ENCODE assay signal across 7 worm cellular contexts in the genomic region with DNA sequence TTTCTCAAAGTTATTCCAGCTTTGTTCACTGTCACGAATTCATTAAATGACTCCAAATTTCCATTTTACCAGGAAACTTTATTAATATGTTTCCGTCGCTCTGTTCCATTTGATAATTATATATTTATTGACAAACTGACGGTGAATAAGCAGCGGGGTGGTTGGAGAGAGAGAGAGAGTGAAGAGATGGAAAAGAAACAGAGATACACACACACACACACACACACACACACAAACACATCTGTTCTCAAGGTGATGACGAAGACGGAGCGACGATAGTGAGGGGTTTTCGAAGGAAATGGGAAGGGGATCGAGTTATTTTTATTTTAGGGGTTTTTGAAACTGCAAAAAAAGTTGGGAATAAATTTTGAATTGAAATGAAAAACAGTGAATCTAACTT.
TF ChIP-seq lines count a peak whose summit lies in the region.

No protein-coding gene starts in this region.

TF ChIP-seq in whole organism, L1 larva, 84 proteins besides CTCF, POLR2A, EP300 and RAD21 (continues in another document):
- TF ChIP-seq nhr-85 (tag; lab: Kevin White, UChicago) (peak; percentile 64), mep-1 (tag; optimal IDR thresholded peaks at IDR 0.05; lab: Kevin White, UChicago) (peak; percentile 9), lin-35 (GFP tag; optimal IDR thresholded peaks at IDR 0.05; lab: Kevin White, UChicago) (no peak), grh-1 (GFP tag; IDR thresholded peaks at IDR 0.05; lab: Robert Waterston, UW) (no peak), nhr-20 (tag; optimal IDR thresholded peaks at IDR 0.05; lab: Kevin White, UChicago) (peak; percentile 17), vab-15 (tag; optimal IDR thresholded peaks at IDR 0.05; lab: Kevin White, UChicago) (no peak), nhr-90 (tag; optimal IDR thresholded peaks at IDR 0.05; lab: Kevin White, UChicago; ENCODE audit: poor library complexity) (peak; percentile 1), dpl-1 (GFP tag; optimal IDR thresholded peaks at IDR 0.05; lab: Kevin White, UChicago) (no peak), blmp-1 (tag; optimal IDR thresholded peaks at IDR 0.05; lab: Kevin White, UChicago) (peak; percentile 24), hlh-4 (tag; optimal IDR thresholded peaks at IDR 0.05; lab: Kevin White, UChicago) (no peak), dsc-1 (tag; optimal IDR thresholded peaks at IDR 0.05; lab: Kevin White, UChicago) (no peak), nhr-76 (tag; optimal IDR thresholded peaks at IDR 0.05; lab: Kevin White, UChicago) (no peak), fkh-8 (tag; optimal IDR thresholded peaks at IDR 0.05; lab: Kevin White, UChicago) (no peak)

TF ChIP-seq in whole organism, L2 larva, 48 proteins besides CTCF, POLR2A, EP300 and RAD21:
- TF ChIP-seq crh-2 (tag; optimal IDR thresholded peaks at IDR 0.05; lab: Kevin White, UChicago) (no peak), fos-1 (tag; optimal IDR thresholded peaks at IDR 0.05; lab: Kevin White, UChicago) (peak; percentile 33), lsy-2 (tag; optimal IDR thresholded peaks at IDR 0.05; lab: Kevin White, UChicago) (peak in 1 of 2 experiments; percentile 60), unc-55 (GFP tag; optimal IDR thresholded peaks at IDR 0.05; lab: Kevin White, UChicago) (peak; percentile 52), lin-13 (GFP tag; optimal IDR thresholded peaks at IDR 0.05; lab: Kevin White, UChicago) (no peak), C34F6.9 (tag; optimal IDR thresholded peaks at IDR 0.05; lab: Kevin White, UChicago) (peak; percentile 7)

TF ChIP-seq in whole organism, L3 larva, 47 proteins besides CTCF, POLR2A, EP300 and RAD21:
- no peak for TF ChIP-seq unc-39 (tag; optimal IDR thresholded peaks at IDR 0.05; lab: Kevin White, UChicago)
- TF ChIP-seq nhr-25 (tag; optimal IDR thresholded peaks at IDR 0.05; lab: Kevin White, UChicago) = peak; percentile 11
- TF ChIP-seq pqm-1 (tag; optimal IDR thresholded peaks at IDR 0.05; lab: Kevin White, UChicago) = peak; percentile 30
- peak; percentile 70 for TF ChIP-seq nfya-1 (tag; optimal IDR thresholded peaks at IDR 0.05; lab: Kevin White, UChicago; ENCODE audit: insufficient read depth)
- peak; percentile 81 for TF ChIP-seq pha-4 (tag; optimal IDR thresholded peaks at IDR 0.05; lab: Kevin White, UChicago)
- peak; percentile 11 for TF ChIP-seq jun-1 (tag; optimal IDR thresholded peaks at IDR 0.05; lab: Kevin White, UChicago)
- no peak for TF ChIP-seq sea-2 (GFP tag; optimal IDR thresholded peaks at IDR 0.05; lab: Kevin White, UChicago)
- no peak for TF ChIP-seq nhr-12 (tag; optimal IDR thresholded peaks at IDR 0.05; lab: Kevin White, UChicago)
- no peak for TF ChIP-seq mdl-1 (tag; optimal IDR thresholded peaks at IDR 0.05; lab: Kevin White, UChicago)
- peak; percentile 64 for TF ChIP-seq hmg-11 (tag; optimal IDR thresholded peaks at IDR 0.05; lab: Kevin White, UChicago)

TF ChIP-seq in whole organism, L4 larva, 104 proteins besides CTCF, POLR2A, EP300 and RAD21 (continues in another document):
- TF ChIP-seq mdl-1 (tag; optimal IDR thresholded peaks at IDR 0.05; lab: Kevin White, UChicago) = no peak
- TF ChIP-seq nhr-77 (tag; optimal IDR thresholded peaks at IDR 0.05; lab: Kevin White, UChicago) = no peak
- peak; percentile 55 for TF ChIP-seq nhr-6 (tag; optimal IDR thresholded peaks at IDR 0.05; lab: Kevin White, UChicago)
- TF ChIP-seq nhr-25 (tag; optimal IDR thresholded peaks at IDR 0.05; lab: Kevin White, UChicago; ENCODE audit: borderline replicate concordance, insufficient read depth) = no peak
- TF ChIP-seq lin-1 (GFP tag; IDR thresholded peaks at IDR 0.05; lab: Robert Waterston, UW) = no peak
- TF ChIP-seq unc-130 (GFP tag; optimal IDR thresholded peaks at IDR 0.05; lab: Kevin White, UChicago) = no peak
- no peak for TF ChIP-seq daf-8 (GFP tag; IDR thresholded peaks at IDR 0.05; lab: Robert Waterston, UW)
- TF ChIP-seq dve-1 (tag; optimal IDR thresholded peaks at IDR 0.05; lab: Kevin White, UChicago; ENCODE audit: insufficient read depth) = peak; percentile 37
- no peak for TF ChIP-seq daf-16 (GFP tag; optimal IDR thresholded peaks at IDR 0.05; lab: Kevin White, UChicago)
- peak; percentile 43 for TF ChIP-seq daf-16 (tag; optimal IDR thresholded peaks at IDR 0.05; lab: Kevin White, UChicago)
- TF ChIP-seq mep-1 (tag; optimal IDR thresholded peaks at IDR 0.05; lab: Kevin White, UChicago) = peak; percentile 17
- TF ChIP-seq lin-39 (tag; optimal IDR thresholded peaks at IDR 0.05; lab: Kevin White, UChicago) = no peak
- no peak for TF ChIP-seq ZK546.5 (tag; optimal IDR thresholded peaks at IDR 0.05; lab: Kevin White, UChicago)
- no peak for TF ChIP-seq nhr-76 (tag; optimal IDR thresholded peaks at IDR 0.05; lab: Kevin White, UChicago)
- no peak for TF ChIP-seq snpc-1.2 (GFP tag; IDR thresholded peaks at IDR 0.05; lab: Robert Waterston, UW)

TF ChIP-seq in whole organism, late embryonic, 69 proteins besides CTCF, POLR2A, EP300 and RAD21 (continues in another document):
- TF ChIP-seq mec-3 (tag; optimal IDR thresholded peaks at IDR 0.05; lab: Kevin White, UChicago; ENCODE audit: borderline replicate concordance) = no peak
- no peak for TF ChIP-seq unc-3 (GFP tag; conservative IDR thresholded peaks at IDR 0.05; lab: Robert Waterston, UW)
- TF ChIP-seq unc-3 (tag; optimal IDR thresholded peaks at IDR 0.05; lab: Kevin White, UChicago) = no peak
- no peak for TF ChIP-seq unc-86 (tag; optimal IDR thresholded peaks at IDR 0.05; lab: Kevin White, UChicago)
- no peak for TF ChIP-seq ref-2 (tag; optimal IDR thresholded peaks at IDR 0.05; lab: Kevin White, UChicago)
- no peak for TF ChIP-seq ceh-48 (tag; optimal IDR thresholded peaks at IDR 0.05; lab: Kevin White, UChicago)
- TF ChIP-seq ama-1 (optimal IDR thresholded peaks at IDR 0.05; lab: Kevin White, UChicago) = no peak
- peak; percentile 74 for TF ChIP-seq nfya-1 (tag; optimal IDR thresholded peaks at IDR 0.05; lab: Kevin White, UChicago)
- TF ChIP-seq ceh-6 (GFP tag; optimal IDR thresholded peaks at IDR 0.05; lab: Kevin White, UChicago) = no peak
- no peak for TF ChIP-seq sox-2 (GFP tag; IDR thresholded peaks at IDR 0.05; lab: Robert Waterston, UW)
- TF ChIP-seq pros-1 (tag; optimal IDR thresholded peaks at IDR 0.05; lab: Kevin White, UChicago) = no peak
- TF ChIP-seq ceh-31 (tag; optimal IDR thresholded peaks at IDR 0.05; lab: Kevin White, UChicago) = peak; percentile 28
- no peak for TF ChIP-seq dve-1 (tag; optimal IDR thresholded peaks at IDR 0.05; lab: Kevin White, UChicago)
- no peak for TF ChIP-seq elt-4 (tag; optimal IDR thresholded peaks at IDR 0.05; lab: Kevin White, UChicago)
- TF ChIP-seq che-1 (tag; optimal IDR thresholded peaks at IDR 0.05; lab: Kevin White, UChicago) = no peak
- TF ChIP-seq elt-2 (tag; optimal IDR thresholded peaks at IDR 0.05; lab: Kevin White, UChicago) = peak; percentile 37
- peak; percentile 29 for TF ChIP-seq unc-42 (tag; optimal IDR thresholded peaks at IDR 0.05; lab: Kevin White, UChicago)

TF ChIP-seq in whole organism, midembryonic, 9 proteins besides CTCF, POLR2A, EP300 and RAD21:
- TF ChIP-seq klf-2 (GFP tag; conservative IDR thresholded peaks at IDR 0.05; lab: Robert Waterston, UW) (no peak), T22C8.4 (GFP tag; IDR thresholded peaks at IDR 0.05; lab: Robert Waterston, UW) (no peak), cog-1 (tag; optimal IDR thresholded peaks at IDR 0.05; lab: Kevin White, UChicago) (peak; percentile 37)
TF ChIP-seq in whole organism, midembryonic: peak in this region for 1.

TF ChIP-seq in whole organism, mixed stage, embryonic, 35 proteins besides CTCF, POLR2A, EP300 and RAD21:
- TF ChIP-seq lsy-2 (tag; optimal IDR thresholded peaks at IDR 0.05; lab: Kevin White, UChicago) (peak; percentile 32), snpc-4 (tag; optimal IDR thresholded peaks at IDR 0.05; lab: Kevin White, UChicago) (no peak), ces-1 (GFP tag; optimal IDR thresholded peaks at IDR 0.05; lab: Kevin White, UChicago) (peak; percentile 28), hlh-1 (tag; optimal IDR thresholded peaks at IDR 0.05; lab: Kevin White, UChicago) (peak; percentile 69), flh-1 (GFP tag; optimal IDR thresholded peaks at IDR 0.05; lab: Kevin White, UChicago) (no peak), lin-32 (GFP tag; optimal IDR thresholded peaks at IDR 0.05; lab: Kevin White, UChicago) (peak; percentile 13), mab-5 (tag; optimal IDR thresholded peaks at IDR 0.05; lab: Kevin White, UChicago) (no peak), unc-62 (GFP tag; optimal IDR thresholded peaks at IDR 0.05; lab: Kevin White, UChicago) (peak; percentile 17), M03D4.4 (tag; optimal IDR thresholded peaks at IDR 0.05; lab: Kevin White, UChicago) (no peak), mep-1 (tag; optimal IDR thresholded peaks at IDR 0.05; lab: Kevin White, UChicago) (peak; percentile 34), cnd-1 (tag; optimal IDR thresholded peaks at IDR 0.05; lab: Kevin White, UChicago) (peak; percentile 57), pha-4 (tag; optimal IDR thresholded peaks at IDR 0.05; lab: Kevin White, UChicago) (peak; percentile 2)
